Fruit fly (Drosophila melanogaster) whole organism: ENCODE results near the gene Glut1.

Source experiments
- CG8478 ChIP-seq: fragments of >200 bp; optimal IDR thresholded peaks from 2 replicates; lab custom pipeline; 2018; ENCODE audit warnings: inconsistent platforms
- Dll ChIP-seq: fragments of >200 bp; optimal IDR thresholded peaks from 2 replicates; lab custom pipeline; 2017
- pan ChIP-seq: fragments of >200 bp; optimal IDR thresholded peaks from 2 replicates; lab custom pipeline; 2017

dm6 chr3L:885006-885405, 28.9 kb upstream of the Glut1 start:
- TF ChIP-seq pan (lab: Kevin White, UChicago) (no peak), CG8478 (lab: Kevin White, UChicago) (no peak), Dll (lab: Kevin White, UChicago) (no peak)
